Worm (Caenorhabditis elegans): ENCODE results near the gene ZK470.6.
A peak's percentile ranks its signal among the peaks of the same experiment; 100 is the strongest.

Gene ZK470.6

DNA sequence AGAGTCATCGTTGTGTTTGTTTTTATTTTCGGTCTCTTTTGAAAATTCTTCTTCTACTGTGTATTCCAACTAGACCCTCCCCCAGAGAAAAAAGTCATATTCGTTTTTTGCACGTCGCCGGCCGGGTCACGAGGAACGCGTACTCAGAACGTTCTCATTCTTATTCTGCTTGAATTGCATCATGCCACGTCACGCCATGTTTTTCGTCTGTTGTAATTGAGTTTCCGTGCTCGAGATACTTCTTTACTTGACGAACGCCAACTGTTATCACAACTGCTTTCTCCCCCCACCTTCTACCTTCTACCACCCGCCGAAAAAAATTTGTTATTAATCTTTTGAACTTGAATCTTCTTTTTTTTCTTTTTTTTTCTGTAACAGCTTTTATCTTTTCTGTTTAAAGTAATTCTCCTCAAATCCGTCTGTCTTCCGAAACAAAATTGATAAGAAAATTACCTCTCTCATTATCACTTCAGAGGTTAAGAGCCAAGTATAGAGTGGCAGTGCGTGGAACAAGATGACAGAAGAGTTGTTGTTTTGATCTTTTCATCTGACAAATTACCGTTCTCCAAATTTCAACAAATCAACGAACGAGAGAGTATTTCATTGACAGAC lies 34.5 kb downstream of the ZK470.6 start (continued):
- peak in 1 of 3 experiments; percentile 22 for TF ChIP-seq lin-35 (GFP tag; optimal IDR thresholded peaks at IDR 0.05)
- TF ChIP-seq ekl-4 (GFP tag; IDR thresholded peaks at IDR 0.05), result peak; percentile 62
- peak; percentile 19 for TF ChIP-seq ama-1 (optimal IDR thresholded peaks at IDR 0.05)
- TF ChIP-seq ama-1 (GFP tag; optimal IDR thresholded peaks at IDR 0.05), result no peak
- no peak for TF ChIP-seq F57C9.4 (tag; optimal IDR thresholded peaks at IDR 0.05)
- no peak for TF ChIP-seq F39B2.1 (GFP tag; IDR thresholded peaks at IDR 0.05)
- no peak for TF ChIP-seq T07F8.4 (tag; optimal IDR thresholded peaks at IDR 0.05)
- TF ChIP-seq let-607 (tag; optimal IDR thresholded peaks at IDR 0.05), result peak in 1 of 2 experiments; percentile 34
- TF ChIP-seq Y67H2A.10 (GFP tag; conservative IDR thresholded peaks at IDR 0.05), result no peak
- no peak for TF ChIP-seq akir-1 (GFP tag; optimal IDR thresholded peaks at IDR 0.05)
- no peak for TF ChIP-seq tlf-1 (GFP tag; optimal IDR thresholded peaks at IDR 0.05)
- no peak for TF ChIP-seq madf-8 (GFP tag; conservative IDR thresholded peaks at IDR 0.05)
- TF ChIP-seq hmg-20 (GFP tag; IDR thresholded peaks at IDR 0.05), result no peak
- no peak for TF ChIP-seq F57A8.1 (GFP tag; optimal IDR thresholded peaks at IDR 0.05)
- no peak for TF ChIP-seq ets-4 (GFP tag; optimal IDR thresholded peaks at IDR 0.05)
- no peak; the same call in 1 of the 2 replicates for TF ChIP-seq lir-1 (GFP tag; conservative IDR thresholded peaks at IDR 0.05)
- TF ChIP-seq egrh-3 (GFP tag; IDR thresholded peaks at IDR 0.05), result no peak
- TF ChIP-seq F33H1.4 (GFP tag; IDR thresholded peaks at IDR 0.05), result no peak
- TF ChIP-seq F49E8.2 (tag; optimal IDR thresholded peaks at IDR 0.05; ENCODE audit: insufficient read depth), result no peak
- no peak for TF ChIP-seq ztf-25 (GFP tag; IDR thresholded peaks at IDR 0.05)
- no peak for TF ChIP-seq mxl-1 (tag; optimal IDR thresholded peaks at IDR 0.05)
- no peak for TF ChIP-seq nfyb-1 (GFP tag; IDR thresholded peaks at IDR 0.05)
- no peak for TF ChIP-seq Y53F4B.3 (GFP tag; IDR thresholded peaks at IDR 0.05)
- no peak for TF ChIP-seq B0035.1 (tag; optimal IDR thresholded peaks at IDR 0.05)
- TF ChIP-seq mes-4 (tag; optimal IDR thresholded peaks at IDR 0.05), result no peak
- TF ChIP-seq atf-7 (tag; optimal IDR thresholded peaks at IDR 0.05), result no peak
- no peak for TF ChIP-seq efl-1 (GFP tag; optimal IDR thresholded peaks at IDR 0.05)
- TF ChIP-seq C06A6.2 (GFP tag; conservative IDR thresholded peaks at IDR 0.05), result no peak
- TF ChIP-seq snpc-4 (GFP tag; optimal IDR thresholded peaks at IDR 0.05), result no peak
- no peak for TF ChIP-seq snpc-4 (tag; optimal IDR thresholded peaks at IDR 0.05)
- TF ChIP-seq aptf-3 (GFP tag; IDR thresholded peaks at IDR 0.05), result no peak
- no peak for TF ChIP-seq pha-4 (tag; optimal IDR thresholded peaks at IDR 0.05)
- TF ChIP-seq ztf-28 (GFP tag; IDR thresholded peaks at IDR 0.05), result no peak

DNA sequence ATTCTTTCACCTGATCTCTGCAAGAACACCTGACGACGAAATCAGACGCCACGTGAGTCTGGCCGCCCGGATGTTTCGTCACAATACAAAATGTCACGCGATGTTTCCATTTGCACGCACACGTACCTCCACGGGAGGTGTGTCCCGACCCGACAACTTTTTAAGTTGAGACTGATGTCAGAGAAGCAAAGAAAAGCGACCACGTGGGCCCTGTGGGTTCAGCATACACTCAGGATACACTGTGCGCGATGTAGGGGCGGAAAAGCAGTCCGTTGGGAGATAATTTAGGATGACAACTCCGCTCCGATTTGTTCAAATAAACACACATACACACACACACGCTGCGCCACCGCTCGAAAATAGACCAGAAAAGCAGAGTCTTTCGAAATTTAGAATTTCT lies 35.1 kb downstream of the ZK470.6 start:
- TF ChIP-seq nhr-80 (tag; optimal IDR thresholded peaks at IDR 0.05) (peak; percentile 52), ztf-6 (GFP tag; IDR thresholded peaks at IDR 0.05) (no peak), F33H1.4 (GFP tag; IDR thresholded peaks at IDR 0.05) (no peak), die-1 (tag; optimal IDR thresholded peaks at IDR 0.05) (peak; percentile 17), madf-6 (GFP tag; IDR thresholded peaks at IDR 0.05) (no peak), C06A6.2 (GFP tag; conservative IDR thresholded peaks at IDR 0.05) (peak; percentile 79), ceh-58 (GFP tag; IDR thresholded peaks at IDR 0.05) (no peak), hmg-1.2 (GFP tag; IDR thresholded peaks at IDR 0.05) (peak; percentile 46), F57A8.1 (GFP tag; optimal IDR thresholded peaks at IDR 0.05) (no peak), egrh-3 (GFP tag; IDR thresholded peaks at IDR 0.05) (no peak), ccch-3 (GFP tag; optimal IDR thresholded peaks at IDR 0.05) (no peak), F37B4.10 (GFP tag; IDR thresholded peaks at IDR 0.05) (0 out of 2 replicates have a peak, but pooled peaks have one; percentile 63), somi-1 (GFP tag; optimal IDR thresholded peaks at IDR 0.05) (peak; percentile 92), bed-2 (GFP tag; IDR thresholded peaks at IDR 0.05) (no peak), Y67H2A.10 (GFP tag; conservative IDR thresholded peaks at IDR 0.05) (no peak; the same call in 1 of the 2 replicates), F49E8.2 (tag; optimal IDR thresholded peaks at IDR 0.05; ENCODE audit: insufficient read depth) (no peak), tbp1 (GFP tag; optimal IDR thresholded peaks at IDR 0.05) (peak; percentile 56), madf-10 (tag; optimal IDR thresholded peaks at IDR 0.05) (peak; percentile 51), F39B2.1 (GFP tag; IDR thresholded peaks at IDR 0.05) (no peak), efl-1 (GFP tag; optimal IDR thresholded peaks at IDR 0.05) (no peak), ztf-3 (GFP tag; optimal IDR thresholded peaks at IDR 0.05) (no peak), F52B5.7 (tag; optimal IDR thresholded peaks at IDR 0.05) (no peak), madf-8 (GFP tag; conservative IDR thresholded peaks at IDR 0.05) (no peak), ama-1 (optimal IDR thresholded peaks at IDR 0.05) (no peak), ama-1 (GFP tag; optimal IDR thresholded peaks at IDR 0.05) (peak in 1 of 2 experiments; percentile 52), lin-54 (GFP tag; optimal IDR thresholded peaks at IDR 0.05) (peak; percentile 32)

Measured in whole organism, young adult.